Worm (Caenorhabditis elegans): ENCODE measurements around the gene T27E9.6.

Gene T27E9.6

DNA sequence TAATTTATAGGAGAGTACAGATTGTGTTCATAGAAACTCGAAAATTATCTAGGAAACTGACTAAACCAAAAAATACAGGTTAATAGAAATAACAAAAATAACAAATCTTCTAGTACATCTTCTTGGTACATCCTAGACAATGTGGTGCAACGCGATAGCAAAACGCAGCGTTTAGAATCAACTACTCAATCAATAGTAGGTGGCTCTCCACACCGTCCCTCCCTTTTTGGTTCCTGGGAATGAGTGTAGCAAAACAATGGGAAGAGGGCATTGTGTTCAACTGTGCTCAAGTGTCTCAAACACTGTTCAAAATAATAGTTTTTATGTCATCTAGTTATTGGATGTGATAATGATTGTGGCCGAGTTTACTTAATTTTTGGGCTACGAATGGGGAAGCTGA, at the start of gene T27E9.6:
Gene T27E9.6 (minus strand): TSS at position 101 of the 400 bp plus-strand sequence.
- TF ChIP-seq aly-2 (tag; optimal IDR thresholded peaks at IDR 0.05) (no peak), nhr-25 (tag; optimal IDR thresholded peaks at IDR 0.05) (no peak), nhr-11 (tag; optimal IDR thresholded peaks at IDR 0.05) (no peak), nhr-43 (tag; optimal IDR thresholded peaks at IDR 0.05; ENCODE audit: poor library complexity, severe bottlenecking) (no peak), elt-3 (tag; optimal IDR thresholded peaks at IDR 0.05) (no peak), jun-1 (tag; optimal IDR thresholded peaks at IDR 0.05) (no peak), daf-12 (tag; optimal IDR thresholded peaks at IDR 0.05) (no peak), tbx-2 (tag; optimal IDR thresholded peaks at IDR 0.05) (no peak), nhr-237 (tag; optimal IDR thresholded peaks at IDR 0.05) (no peak), nhr-67 (tag; optimal IDR thresholded peaks at IDR 0.05) (no peak), unc-62 (GFP tag; optimal IDR thresholded peaks at IDR 0.05) (no peak), nhr-12 (tag; optimal IDR thresholded peaks at IDR 0.05) (no peak), ztf-11 (tag; optimal IDR thresholded peaks at IDR 0.05) (no peak), lin-15B (tag; optimal IDR thresholded peaks at IDR 0.05) (no peak), ceh-82 (tag; optimal IDR thresholded peaks at IDR 0.05) (no peak), lsy-12 (tag; optimal IDR thresholded peaks at IDR 0.05) (no peak), pha-4 (tag; optimal IDR thresholded peaks at IDR 0.05) (no peak), lin-39 (tag; optimal IDR thresholded peaks at IDR 0.05) (no peak), skn-1 (tag; optimal IDR thresholded peaks at IDR 0.05) (no peak), mml-1 (tag; optimal IDR thresholded peaks at IDR 0.05) (no peak)

ce11 chrIII:13526191-13526590, 49.6 kb upstream of the T27E9.6 start:
- TF ChIP-seq fos-1 (tag; optimal IDR thresholded peaks at IDR 0.05) (peak; percentile 25), pha-4 (tag; optimal IDR thresholded peaks at IDR 0.05) (peak; percentile 13), mdl-1 (tag; optimal IDR thresholded peaks at IDR 0.05) (no peak), nhr-12 (tag; optimal IDR thresholded peaks at IDR 0.05) (no peak), ceh-28 (tag; optimal IDR thresholded peaks at IDR 0.05) (peak; percentile 47), pqm-1 (tag; optimal IDR thresholded peaks at IDR 0.05) (peak; percentile 62), daf-12 (tag; optimal IDR thresholded peaks at IDR 0.05) (no peak), eor-1 (tag; optimal IDR thresholded peaks at IDR 0.05) (no peak), zag-1 (tag; optimal IDR thresholded peaks at IDR 0.05) (no peak), elt-1 (tag; optimal IDR thresholded peaks at IDR 0.05) (no peak), lin-39 (tag; optimal IDR thresholded peaks at IDR 0.05) (no peak), mml-1 (tag; optimal IDR thresholded peaks at IDR 0.05) (no peak), elt-2 (tag; optimal IDR thresholded peaks at IDR 0.05) (peak; percentile 60), ZK546.5 (tag; optimal IDR thresholded peaks at IDR 0.05) (no peak), jun-1 (tag; optimal IDR thresholded peaks at IDR 0.05) (no peak), ceh-16 (tag; optimal IDR thresholded peaks at IDR 0.05) (no peak), nhr-67 (tag; optimal IDR thresholded peaks at IDR 0.05) (no peak), nfya-1 (tag; optimal IDR thresholded peaks at IDR 0.05; ENCODE audit: insufficient read depth) (no peak), lsy-12 (tag; optimal IDR thresholded peaks at IDR 0.05) (no peak), nhr-237 (tag; optimal IDR thresholded peaks at IDR 0.05) (no peak), sea-2 (GFP tag; optimal IDR thresholded peaks at IDR 0.05) (no peak), hmg-11 (tag; optimal IDR thresholded peaks at IDR 0.05) (no peak), nhr-77 (tag; optimal IDR thresholded peaks at IDR 0.05) (no peak)

- TF ChIP-seq elt-3 (tag; optimal IDR thresholded peaks at IDR 0.05) (no peak), ZK546.5 (tag; optimal IDR thresholded peaks at IDR 0.05) (no peak), egl-5 (tag; optimal IDR thresholded peaks at IDR 0.05) (no peak), lin-39 (tag; optimal IDR thresholded peaks at IDR 0.05) (no peak), mdl-1 (tag; optimal IDR thresholded peaks at IDR 0.05) (no peak), jun-1 (tag; optimal IDR thresholded peaks at IDR 0.05) (no peak), nhr-28 (tag; optimal IDR thresholded peaks at IDR 0.05) (no peak), nhr-23 (tag; optimal IDR thresholded peaks at IDR 0.05) (no peak), nhr-25 (tag; optimal IDR thresholded peaks at IDR 0.05) (no peak), snpc-4 (tag; optimal IDR thresholded peaks at IDR 0.05) (no peak), daf-12 (tag; optimal IDR thresholded peaks at IDR 0.05) (no peak), lin-15B (tag; optimal IDR thresholded peaks at IDR 0.05) (no peak)
Measured at ce11 chrIII:13525118-13525839, 48.7 kb upstream of the T27E9.6 start.
